Worm (Caenorhabditis elegans): ENCODE data around the gene nlp-47.
"Not testable (repeated sequence)": the region's sequence is repeated elsewhere in the genome, so short reads cannot be mapped to it uniquely, and the experiment has no call there.

The nlp-47 gene

ce11 chrIV:5297436-5298012 lies 6.9 kb downstream of the nlp-47 start, which contains the start of the genes ZK354.6 and msp-113:
Gene ZK354.6 (minus strand): TSS chrIV:5297536.
Gene msp-113 (plus strand): TSS chrIV:5297962.
- TF ChIP-seq unc-62 (GFP tag; optimal IDR thresholded peaks at IDR 0.05): no peak

ce11 chrIV:5303030-5303429 lies 12.4 kb downstream of the nlp-47 start, which contains the start of gene ZK354.7:
Gene ZK354.7 (minus strand): TSS chrIV:5303130.
- TF ChIP-seq unc-62 (GFP tag; optimal IDR thresholded peaks at IDR 0.05): no peak

DNA sequence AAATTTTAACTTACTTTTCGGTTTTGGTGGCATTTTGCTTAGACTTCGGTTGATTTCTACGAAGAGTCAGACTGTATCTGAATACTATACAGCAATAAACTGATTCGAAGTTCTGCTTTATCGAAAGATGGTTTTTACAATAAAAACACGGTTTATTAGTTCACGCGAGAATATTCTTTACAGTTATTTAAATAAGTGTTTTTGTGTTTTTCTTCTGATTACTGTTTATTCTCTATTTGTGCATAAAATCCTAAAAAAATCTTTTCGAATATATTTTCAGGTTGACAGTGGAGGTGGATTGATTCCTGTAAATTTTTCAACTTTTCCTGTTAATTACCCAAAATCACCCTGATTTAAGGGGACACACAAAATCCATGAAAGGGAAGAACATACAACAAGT lies 15.4 kb downstream of the nlp-47 start, which contains the start of gene ZK354.8:
Gene ZK354.8 (minus strand): TSS at position 101 of the 400 bp plus-strand sequence.
- TF ChIP-seq unc-62 (GFP tag; optimal IDR thresholded peaks at IDR 0.05): no peak

DNA sequence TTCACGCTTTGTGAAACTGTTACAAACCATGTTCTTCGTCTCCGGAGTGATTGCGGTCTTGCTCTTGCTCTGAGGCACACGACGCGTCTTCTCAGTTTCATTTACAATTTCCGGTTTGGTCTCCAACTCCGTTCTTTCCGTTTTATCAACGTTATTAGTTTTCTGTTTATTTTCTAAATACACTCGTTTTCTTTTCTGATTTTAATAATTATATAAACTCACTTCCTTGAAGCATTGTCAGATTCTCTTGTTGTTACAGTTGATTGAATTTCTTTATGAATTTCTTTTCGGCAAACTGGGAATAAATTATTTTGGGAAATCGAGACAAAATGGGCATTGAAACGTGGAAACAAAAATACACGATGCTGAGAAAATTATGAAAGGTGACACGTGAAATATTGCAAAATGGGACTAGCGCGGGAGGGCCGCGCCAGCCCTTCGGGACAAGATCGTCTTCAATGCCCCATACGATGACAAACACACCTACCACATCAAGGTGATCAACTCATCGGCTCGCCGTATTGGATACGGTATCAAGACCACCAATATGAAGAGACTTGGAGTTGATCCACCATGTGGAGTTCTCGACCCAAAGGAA lies 17.5 kb downstream of the nlp-47 start, which contains the start of the genes ZK354.9 and msp-58:
Gene ZK354.9 (minus strand): TSS at position 101 of the 598 bp plus-strand sequence.
Gene msp-58 (plus strand): TSS at position 548 of the 598 bp plus-strand sequence.
- not testable (repeated sequence) for TF ChIP-seq unc-62 (GFP tag; optimal IDR thresholded peaks at IDR 0.05)

ce11 chrIV:5309742-5310141 lies 19.1 kb downstream of the nlp-47 start, which contains the start of gene ZK354.3:
Gene ZK354.3 (plus strand): TSS chrIV:5310042.
- TF ChIP-seq unc-62 (GFP tag; optimal IDR thresholded peaks at IDR 0.05): no peak

DNA sequence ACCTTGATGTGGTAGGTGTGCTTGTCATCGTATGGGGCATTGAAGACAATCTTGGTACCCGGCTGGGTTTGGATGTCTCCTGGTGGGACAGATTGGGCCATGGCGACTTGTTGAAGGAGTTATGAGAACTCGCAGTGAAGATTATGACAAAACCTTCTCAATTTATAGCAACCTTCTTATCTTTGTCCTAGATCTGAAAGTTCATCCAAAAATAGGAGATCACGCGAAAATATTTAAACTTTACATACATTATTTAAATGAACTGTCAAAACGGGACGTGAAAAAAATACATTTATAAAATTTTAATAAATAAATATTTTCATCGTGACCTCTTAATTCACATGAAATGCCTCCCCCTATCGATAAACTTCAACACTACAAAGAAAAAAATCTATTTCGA lies 22.4 kb downstream of the nlp-47 start, which contains the start of the genes msp-59 and ZK354.2:
Gene msp-59 (minus strand): TSS at position 101 of the 400 bp plus-strand sequence.
Gene ZK354.2 (plus strand): TSS at position 395 of the 400 bp plus-strand sequence.
- TF ChIP-seq unc-62 (GFP tag; optimal IDR thresholded peaks at IDR 0.05): not testable (repeated sequence)

- not testable (repeated sequence) for TF ChIP-seq unc-62 (GFP tag; optimal IDR thresholded peaks at IDR 0.05)
Measured at ce11 chrIV:5316223-5316622, 25.6 kb downstream of the nlp-47 start, which contains the start of gene msp-65. Gene msp-65 (plus strand): TSS chrIV:5316523.

- TF ChIP-seq unc-62 (GFP tag; optimal IDR thresholded peaks at IDR 0.05): no peak
Measured at ce11 chrIV:5317106-5317505, 26.5 kb downstream of the nlp-47 start.

DNA sequence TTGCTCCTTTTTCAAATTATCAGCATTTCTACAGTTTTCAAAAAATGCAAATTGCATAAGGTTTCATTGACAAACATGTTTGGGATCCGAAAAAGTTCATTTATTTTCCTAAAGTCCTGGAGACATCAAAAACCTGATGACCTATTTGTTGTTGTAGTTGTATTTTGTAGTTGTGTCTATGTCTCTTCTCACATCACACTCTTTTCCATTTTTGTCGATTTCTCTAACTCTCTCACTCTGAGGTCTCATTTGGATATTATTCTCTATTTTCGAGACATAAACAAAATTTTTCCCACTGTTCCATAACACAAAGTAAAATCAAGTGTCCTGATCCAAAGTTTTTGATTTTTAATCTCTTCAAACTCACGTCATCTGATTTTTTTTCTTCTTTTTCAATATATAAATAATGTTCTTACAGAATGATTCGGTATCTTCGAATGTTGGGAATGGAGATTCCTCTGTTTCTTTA lies 28.2 kb downstream of the nlp-47 start, which contains the start of gene slc-46A:
Gene slc-46A (plus strand): TSS at position 419 of the 469 bp plus-strand sequence.
- TF ChIP-seq unc-62 (GFP tag; optimal IDR thresholded peaks at IDR 0.05): no peak

DNA sequence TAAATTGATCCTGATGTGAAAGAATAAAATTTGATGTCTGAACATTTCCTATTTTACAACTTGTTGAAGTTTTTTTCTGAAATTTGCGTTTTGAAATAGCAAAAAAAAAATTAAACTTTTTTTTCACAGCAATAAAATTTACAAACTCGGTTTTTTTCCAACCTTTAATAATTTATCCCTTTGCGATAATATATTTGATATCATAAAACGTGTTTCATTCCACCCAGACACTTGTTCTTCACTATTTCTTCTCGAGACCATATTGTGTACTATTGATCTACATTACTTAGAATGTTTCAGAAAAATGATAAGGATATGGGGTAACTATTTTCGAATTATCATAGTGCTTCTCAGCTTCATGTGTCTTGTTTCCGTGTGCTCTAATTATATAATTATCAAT lies 35.5 kb downstream of the nlp-47 start, which contains the start of gene Y4C6B.4:
Gene Y4C6B.4 (plus strand): TSS at position 301 of the 400 bp plus-strand sequence.
- TF ChIP-seq unc-62 (GFP tag; optimal IDR thresholded peaks at IDR 0.05): no peak

ce11 chrIV:5332178-5332577 lies 41.5 kb downstream of the nlp-47 start, which contains the start of gene Y4C6B.3:
Gene Y4C6B.3 (plus strand): TSS chrIV:5332478.
- no peak for TF ChIP-seq unc-62 (GFP tag; optimal IDR thresholded peaks at IDR 0.05)

ce11 chrIV:5333484-5333883 lies 42.8 kb downstream of the nlp-47 start:
- TF ChIP-seq unc-62 (GFP tag; optimal IDR thresholded peaks at IDR 0.05): no peak

DNA sequence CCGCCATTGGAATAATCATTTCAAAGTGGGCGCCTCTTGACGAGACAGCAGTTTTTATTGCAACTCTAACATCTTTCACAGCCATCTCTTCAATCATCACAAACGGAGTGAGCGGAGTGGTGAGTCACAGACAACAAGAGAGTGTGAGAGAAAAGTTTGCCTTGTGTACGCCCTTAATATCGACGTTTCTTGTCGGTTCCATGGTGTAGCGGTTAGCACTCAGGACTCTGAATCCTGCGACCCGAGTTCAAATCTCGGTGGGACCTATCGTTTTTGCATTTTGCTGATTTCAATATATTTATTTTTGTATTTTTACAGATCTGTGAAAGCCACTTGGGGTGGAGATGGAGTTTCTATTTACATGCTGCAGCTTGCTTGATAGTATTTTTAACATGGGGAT lies 43.9 kb downstream of the nlp-47 start:
- no peak for TF ChIP-seq unc-62 (GFP tag; optimal IDR thresholded peaks at IDR 0.05)

ce11 chrIV:5337649-5338048 lies 47.0 kb downstream of the nlp-47 start:
- TF ChIP-seq unc-62 (GFP tag; optimal IDR thresholded peaks at IDR 0.05): no peak

ce11 chrIV:5339255-5339654 lies 48.6 kb downstream of the nlp-47 start, which contains the start of gene Y4C6B.2:
Gene Y4C6B.2 (plus strand): TSS chrIV:5339574.
- no peak for TF ChIP-seq unc-62 (GFP tag; optimal IDR thresholded peaks at IDR 0.05)
